Comparison of ENCODE assay signal across 5 worm cellular contexts in the genomic region with DNA sequence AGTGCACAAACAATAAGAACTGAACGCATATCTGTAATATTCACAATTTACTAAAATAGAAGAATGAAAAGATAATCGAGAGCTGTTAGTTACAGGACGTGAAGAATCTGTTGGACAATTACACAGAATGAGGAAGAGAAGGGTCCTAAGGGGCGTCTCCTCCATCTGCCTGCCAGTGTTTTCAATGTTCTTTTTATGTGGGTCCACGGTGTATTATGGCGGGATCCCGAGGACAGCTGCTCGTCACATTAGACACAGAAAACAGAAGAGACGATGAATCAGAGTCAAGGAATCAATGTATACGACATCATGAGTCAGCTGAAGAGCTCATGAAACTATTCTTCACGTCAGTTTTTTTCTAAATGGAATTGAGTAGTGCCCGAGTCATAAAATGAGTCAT.
A peak's percentile ranks its signal among the peaks of the same experiment; 100 is the strongest.
TF ChIP-seq lines count a peak whose summit lies in the region.

A gene (minus strand): TSS at position 33 of the 400 bp plus-strand sequence.

TF ChIP-seq in whole organism, L1 larva, 84 proteins besides CTCF, POLR2A, EP300 and RAD21 (continues in another document):
- TF ChIP-seq nhr-12 (tag; optimal IDR thresholded peaks at IDR 0.05; lab: Kevin White, UChicago) (no peak), C16A3.4 (tag; optimal IDR thresholded peaks at IDR 0.05; lab: Kevin White, UChicago) (no peak), pag-3 (tag; optimal IDR thresholded peaks at IDR 0.05; lab: Kevin White, UChicago; ENCODE audit: borderline replicate concordance, insufficient read depth) (peak; percentile 34), nhr-28 (tag; optimal IDR thresholded peaks at IDR 0.05; lab: Kevin White, UChicago) (no peak), lin-13 (GFP tag; optimal IDR thresholded peaks at IDR 0.05; lab: Kevin White, UChicago) (no peak), nhr-77 (tag; optimal IDR thresholded peaks at IDR 0.05; lab: Kevin White, UChicago) (no peak), aly-2 (tag; optimal IDR thresholded peaks at IDR 0.05; lab: Kevin White, UChicago) (no peak), ceh-88 (GFP tag; IDR thresholded peaks at IDR 0.05; lab: Robert Waterston, UW) (no peak), fkh-4 (tag; optimal IDR thresholded peaks at IDR 0.05; lab: Kevin White, UChicago; ENCODE audit: borderline replicate concordance) (no peak), nhr-19 (GFP tag; conservative IDR thresholded peaks at IDR 0.05; lab: Robert Waterston, UW) (peak; percentile 23; the same call in 1 of the 2 replicates), ceh-63 (GFP tag; optimal IDR thresholded peaks at IDR 0.05; lab: Kevin White, UChicago) (no peak), tlp-1 (tag; optimal IDR thresholded peaks at IDR 0.05; lab: Kevin White, UChicago) (no peak), hpl-2 (GFP tag; optimal IDR thresholded peaks at IDR 0.05; lab: Kevin White, UChicago) (no peak), nhr-84 (tag; optimal IDR thresholded peaks at IDR 0.05; lab: Kevin White, UChicago) (no peak), lir-3 (tag; optimal IDR thresholded peaks at IDR 0.05; lab: Kevin White, UChicago; ENCODE audit: poor library complexity) (no peak), vab-15 (tag; optimal IDR thresholded peaks at IDR 0.05; lab: Kevin White, UChicago) (no peak), hlh-17 (GFP tag; optimal IDR thresholded peaks at IDR 0.05; lab: Kevin White, UChicago; ENCODE audit: borderline replicate concordance) (no peak)

TF ChIP-seq in whole organism, L2 larva, 48 proteins besides CTCF, POLR2A, EP300 and RAD21 (continues in another document):
- TF ChIP-seq peb-1 (tag; optimal IDR thresholded peaks at IDR 0.05; lab: Kevin White, UChicago) (no peak), nhr-25 (tag; optimal IDR thresholded peaks at IDR 0.05; lab: Kevin White, UChicago) (no peak), skn-1 (tag; optimal IDR thresholded peaks at IDR 0.05; lab: Kevin White, UChicago) (no peak), mdl-1 (tag; optimal IDR thresholded peaks at IDR 0.05; lab: Kevin White, UChicago) (no peak), ztf-11 (tag; optimal IDR thresholded peaks at IDR 0.05; lab: Kevin White, UChicago) (no peak), sma-9 (GFP tag; optimal IDR thresholded peaks at IDR 0.05; lab: Kevin White, UChicago) (peak; percentile 6), sma-9 (tag; optimal IDR thresholded peaks at IDR 0.05; lab: Kevin White, UChicago) (no peak), ama-1 (optimal IDR thresholded peaks at IDR 0.05; lab: Kevin White, UChicago) (no peak), nhr-12 (tag; optimal IDR thresholded peaks at IDR 0.05; lab: Kevin White, UChicago) (no peak), R02D3.7 (tag; optimal IDR thresholded peaks at IDR 0.05; lab: Kevin White, UChicago) (no peak), mab-5 (tag; optimal IDR thresholded peaks at IDR 0.05; lab: Kevin White, UChicago) (no peak), ztf-4 (tag; optimal IDR thresholded peaks at IDR 0.05; lab: Kevin White, UChicago) (no peak), nhr-10 (tag; optimal IDR thresholded peaks at IDR 0.05; lab: Kevin White, UChicago) (no peak), elt-1 (tag; optimal IDR thresholded peaks at IDR 0.05; lab: Kevin White, UChicago) (no peak), elt-3 (tag; optimal IDR thresholded peaks at IDR 0.05; lab: Kevin White, UChicago) (no peak), Y55F3AM.14 (GFP tag; optimal IDR thresholded peaks at IDR 0.05; lab: Kevin White, UChicago) (no peak), lsy-2 (tag; optimal IDR thresholded peaks at IDR 0.05; lab: Kevin White, UChicago) (peak in 1 of 2 experiments; percentile 16), lin-11 (tag; optimal IDR thresholded peaks at IDR 0.05; lab: Kevin White, UChicago) (no peak), ceh-82 (tag; optimal IDR thresholded peaks at IDR 0.05; lab: Kevin White, UChicago) (no peak)

TF ChIP-seq in whole organism, L3 larva, 47 proteins besides CTCF, POLR2A, EP300 and RAD21:
- no peak for TF ChIP-seq nhr-237 (tag; optimal IDR thresholded peaks at IDR 0.05; lab: Kevin White, UChicago)
- no peak for TF ChIP-seq nhr-77 (tag; optimal IDR thresholded peaks at IDR 0.05; lab: Kevin White, UChicago)
- no peak for TF ChIP-seq ama-1 (optimal IDR thresholded peaks at IDR 0.05; lab: Kevin White, UChicago)
- peak; percentile 47 for TF ChIP-seq egl-5 (tag; optimal IDR thresholded peaks at IDR 0.05; lab: Kevin White, UChicago)
TF ChIP-seq in whole organism, L3 larva: peak in this region for 1.

TF ChIP-seq in whole organism, late embryonic, 69 proteins besides CTCF, POLR2A, EP300 and RAD21:
- peak; percentile 8 for TF ChIP-seq hlh-8 (tag; optimal IDR thresholded peaks at IDR 0.05; lab: Kevin White, UChicago)
- TF ChIP-seq unc-55 (GFP tag; optimal IDR thresholded peaks at IDR 0.05; lab: Kevin White, UChicago), result peak; percentile 47
- no peak for TF ChIP-seq fkh-6 (tag; optimal IDR thresholded peaks at IDR 0.05; lab: Kevin White, UChicago)
- TF ChIP-seq pha-4 (tag; optimal IDR thresholded peaks at IDR 0.05; lab: Kevin White, UChicago), result no peak
- TF ChIP-seq fax-1 (tag; optimal IDR thresholded peaks at IDR 0.05; lab: Kevin White, UChicago), result no peak
TF ChIP-seq in whole organism, late embryonic: peak in this region for 2.

TF ChIP-seq in whole organism, mixed stage, embryonic, 35 proteins besides CTCF, POLR2A, EP300 and RAD21:
- no peak for TF ChIP-seq lin-32 (GFP tag; optimal IDR thresholded peaks at IDR 0.05; lab: Kevin White, UChicago)
- peak; percentile 68 for TF ChIP-seq unc-120 (tag; optimal IDR thresholded peaks at IDR 0.05; lab: Kevin White, UChicago; ENCODE audit: poor library complexity, severe bottlenecking)
- TF ChIP-seq hlh-1 (tag; optimal IDR thresholded peaks at IDR 0.05; lab: Kevin White, UChicago), result peak; percentile 97
- TF ChIP-seq unc-62 (GFP tag; optimal IDR thresholded peaks at IDR 0.05; lab: Kevin White, UChicago), result peak; percentile 56
TF ChIP-seq in whole organism, mixed stage, embryonic: peak in this region for 3.
